Worm (Caenorhabditis elegans): ENCODE results near the gene C07C7.1.
"Not testable (repeated sequence)": the region's sequence is repeated elsewhere in the genome, so short reads cannot be mapped to it uniquely, and the experiment has no call there.

The C07C7.1 gene

DNA sequence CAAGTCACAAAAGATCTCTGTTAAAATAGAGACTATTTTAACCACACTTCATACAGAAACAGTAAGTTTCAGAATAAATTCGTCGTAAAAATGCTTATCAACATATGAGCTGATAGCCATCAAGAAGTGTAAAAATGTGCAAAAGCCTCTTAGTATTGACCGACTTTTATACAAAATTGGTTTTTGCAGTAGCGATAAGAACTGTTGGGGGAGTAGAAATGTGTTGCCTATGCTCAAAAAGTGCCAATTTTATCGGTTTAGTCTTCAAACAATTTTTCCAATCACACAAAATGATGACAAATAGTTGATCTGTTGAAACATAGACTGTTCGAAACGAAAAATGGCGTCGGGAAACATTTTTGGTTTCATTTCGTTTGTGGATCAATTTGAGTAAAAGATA lies 24.8 kb upstream of the C07C7.1 start:
- no peak for TF ChIP-seq klf-2 (GFP tag; conservative IDR thresholded peaks at IDR 0.05)
- no peak for TF ChIP-seq med-1 (GFP tag; optimal IDR thresholded peaks at IDR 0.05; ENCODE audit: insufficient read depth)
- TF ChIP-seq tab-1 (GFP tag; IDR thresholded peaks at IDR 0.05), result no peak
- TF ChIP-seq flt-1 (GFP tag; IDR thresholded peaks at IDR 0.05), result no peak
- TF ChIP-seq ztf-23 (GFP tag; IDR thresholded peaks at IDR 0.05), result no peak
- no peak for TF ChIP-seq ref-1 (GFP tag; conservative IDR thresholded peaks at IDR 0.05)
- TF ChIP-seq T22C8.4 (GFP tag; IDR thresholded peaks at IDR 0.05), result no peak
- TF ChIP-seq ztf-29 (GFP tag; IDR thresholded peaks at IDR 0.05), result no peak
- TF ChIP-seq cog-1 (tag; optimal IDR thresholded peaks at IDR 0.05), result no peak

DNA sequence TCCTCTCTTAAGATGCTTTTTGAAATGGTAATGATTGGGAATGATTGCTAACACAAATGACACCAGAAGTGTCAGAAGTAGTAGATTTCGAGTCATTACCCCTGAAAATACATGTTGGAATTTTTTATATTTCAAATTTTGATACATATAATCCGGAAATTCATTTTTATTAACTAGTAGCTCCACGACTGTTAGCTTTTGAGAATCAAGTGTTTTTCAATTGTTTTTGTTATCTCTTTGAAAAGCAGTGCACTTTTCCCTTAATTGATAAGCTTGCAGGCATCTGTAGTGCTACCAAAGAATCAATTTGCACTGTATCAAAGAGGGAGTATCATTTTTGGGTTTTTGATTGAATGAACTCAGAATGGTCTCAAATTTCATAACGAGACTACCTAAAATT lies 19.6 kb upstream of the C07C7.1 start, which contains the start of gene pcp-2:
TSS of gene pcp-2 (minus strand) at position 101 of the 400 bp plus-strand sequence.
- TF ChIP-seq T22C8.4 (GFP tag; IDR thresholded peaks at IDR 0.05) (no peak), ztf-29 (GFP tag; IDR thresholded peaks at IDR 0.05) (no peak), flt-1 (GFP tag; IDR thresholded peaks at IDR 0.05) (no peak), tab-1 (GFP tag; IDR thresholded peaks at IDR 0.05) (no peak), ztf-23 (GFP tag; IDR thresholded peaks at IDR 0.05) (no peak), ref-1 (GFP tag; conservative IDR thresholded peaks at IDR 0.05) (no peak), med-1 (GFP tag; optimal IDR thresholded peaks at IDR 0.05; ENCODE audit: insufficient read depth) (no peak), klf-2 (GFP tag; conservative IDR thresholded peaks at IDR 0.05) (no peak), cog-1 (tag; optimal IDR thresholded peaks at IDR 0.05) (no peak)

DNA sequence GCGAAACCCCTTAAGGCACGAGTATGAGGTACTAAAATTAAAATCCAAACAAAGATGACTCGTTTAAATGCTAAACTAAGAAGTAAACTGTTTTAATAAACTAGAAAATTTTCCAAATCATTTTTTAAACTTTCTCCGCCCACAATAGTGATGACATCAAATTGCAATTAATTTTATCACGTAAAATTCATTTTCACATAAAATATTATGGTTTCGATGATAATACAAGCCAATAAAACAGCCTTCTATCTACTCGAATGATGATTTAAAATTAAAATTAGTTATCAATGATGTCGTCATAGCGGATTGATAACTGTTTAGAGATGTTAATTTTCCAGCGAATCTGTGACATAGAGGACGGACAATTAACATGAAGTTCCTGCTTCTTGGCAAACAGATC lies 19.0 kb upstream of the C07C7.1 start, which contains the start of gene C07C7.3:
TSS of gene C07C7.3 (plus strand) at position 371 of the 400 bp plus-strand sequence.
- TF ChIP-seq ref-1 (GFP tag; conservative IDR thresholded peaks at IDR 0.05) (no peak), tab-1 (GFP tag; IDR thresholded peaks at IDR 0.05) (no peak), cog-1 (tag; optimal IDR thresholded peaks at IDR 0.05) (no peak)

DNA sequence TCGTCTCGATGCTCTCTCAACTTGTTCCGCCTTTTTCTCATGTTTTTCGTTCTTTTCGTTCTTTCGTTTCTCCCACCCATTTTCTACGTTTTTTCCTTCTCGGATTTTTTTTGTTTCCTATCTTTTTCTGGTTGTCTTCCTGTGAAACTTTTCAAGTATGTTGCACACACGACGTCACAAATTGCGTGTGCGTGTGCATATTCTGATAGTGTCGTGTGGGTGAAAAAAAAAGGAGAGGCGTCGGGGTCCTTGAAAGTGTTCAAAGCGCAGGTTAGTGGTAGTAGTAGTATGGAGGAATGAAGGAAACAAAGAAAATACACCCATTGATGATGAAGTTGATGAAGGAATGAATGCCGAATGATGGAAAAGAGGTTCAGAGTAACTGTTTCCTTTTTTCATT lies 14.9 kb upstream of the C07C7.1 start:
- TF ChIP-seq T22C8.4 (GFP tag; IDR thresholded peaks at IDR 0.05) (no peak), cog-1 (tag; optimal IDR thresholded peaks at IDR 0.05) (no peak), ztf-29 (GFP tag; IDR thresholded peaks at IDR 0.05) (no peak), klf-2 (GFP tag; conservative IDR thresholded peaks at IDR 0.05) (no peak)

DNA sequence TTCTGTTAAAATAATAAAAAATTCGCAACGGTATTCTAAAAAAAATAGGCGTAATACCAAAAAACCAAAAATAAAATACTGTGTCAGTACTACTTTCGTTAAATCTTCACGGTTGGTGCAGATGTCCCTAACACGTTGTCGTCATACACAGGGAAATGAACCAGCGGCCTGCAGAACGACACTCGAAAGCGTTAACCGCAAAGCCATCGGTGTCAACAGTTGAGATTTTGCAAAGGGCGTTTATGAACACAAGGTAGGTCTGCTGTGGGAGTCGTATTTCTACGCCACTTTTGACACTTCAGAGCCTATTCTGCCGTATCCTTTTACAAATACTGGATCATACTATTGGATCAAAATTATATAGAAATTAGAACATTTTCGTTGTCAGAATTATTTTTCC lies 6.5 kb downstream of the C07C7.1 start:
- TF ChIP-seq tab-1 (GFP tag; IDR thresholded peaks at IDR 0.05), result peak; percentile 96
- peak; percentile 96 for TF ChIP-seq flt-1 (GFP tag; IDR thresholded peaks at IDR 0.05)
- TF ChIP-seq med-1 (GFP tag; optimal IDR thresholded peaks at IDR 0.05; ENCODE audit: insufficient read depth), result peak; percentile 80
- peak; percentile 90 for TF ChIP-seq klf-2 (GFP tag; conservative IDR thresholded peaks at IDR 0.05)
- peak; percentile 94 for TF ChIP-seq cog-1 (tag; optimal IDR thresholded peaks at IDR 0.05)
- peak; percentile 96 for TF ChIP-seq ztf-23 (GFP tag; IDR thresholded peaks at IDR 0.05)
- TF ChIP-seq T22C8.4 (GFP tag; IDR thresholded peaks at IDR 0.05), result peak; percentile 91
- TF ChIP-seq ztf-29 (GFP tag; IDR thresholded peaks at IDR 0.05), result peak; percentile 91
- peak; percentile 90 for TF ChIP-seq ref-1 (GFP tag; conservative IDR thresholded peaks at IDR 0.05)

DNA sequence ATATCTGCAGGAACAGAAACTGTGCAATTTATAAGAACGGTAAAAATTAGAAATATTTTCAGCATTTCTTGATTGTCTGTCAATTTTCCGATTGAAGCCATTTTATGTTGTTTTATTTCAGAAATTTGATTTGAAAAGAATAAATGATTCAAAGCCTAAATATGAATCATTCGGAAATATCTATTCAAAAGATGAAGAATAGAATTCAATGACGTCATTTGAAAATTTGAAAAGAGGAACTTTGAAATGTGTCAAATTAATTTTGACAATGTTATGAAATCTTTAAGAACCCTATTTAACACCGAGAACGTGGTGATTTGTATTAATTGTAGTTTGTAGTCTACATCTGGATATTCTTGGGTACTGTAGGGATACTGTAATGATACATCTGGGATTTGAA lies 7.9 kb downstream of the C07C7.1 start, which contains the start of gene C46C2.5:
TSS of gene C46C2.5 (minus strand) at position 101 of the 400 bp plus-strand sequence.
- TF ChIP-seq klf-2 (GFP tag; conservative IDR thresholded peaks at IDR 0.05), result no peak
- no peak for TF ChIP-seq ref-1 (GFP tag; conservative IDR thresholded peaks at IDR 0.05)
- TF ChIP-seq ztf-29 (GFP tag; IDR thresholded peaks at IDR 0.05), result no peak
- TF ChIP-seq T22C8.4 (GFP tag; IDR thresholded peaks at IDR 0.05), result no peak
- no peak for TF ChIP-seq flt-1 (GFP tag; IDR thresholded peaks at IDR 0.05)
- TF ChIP-seq tab-1 (GFP tag; IDR thresholded peaks at IDR 0.05), result no peak
- TF ChIP-seq med-1 (GFP tag; optimal IDR thresholded peaks at IDR 0.05; ENCODE audit: insufficient read depth), result no peak

DNA sequence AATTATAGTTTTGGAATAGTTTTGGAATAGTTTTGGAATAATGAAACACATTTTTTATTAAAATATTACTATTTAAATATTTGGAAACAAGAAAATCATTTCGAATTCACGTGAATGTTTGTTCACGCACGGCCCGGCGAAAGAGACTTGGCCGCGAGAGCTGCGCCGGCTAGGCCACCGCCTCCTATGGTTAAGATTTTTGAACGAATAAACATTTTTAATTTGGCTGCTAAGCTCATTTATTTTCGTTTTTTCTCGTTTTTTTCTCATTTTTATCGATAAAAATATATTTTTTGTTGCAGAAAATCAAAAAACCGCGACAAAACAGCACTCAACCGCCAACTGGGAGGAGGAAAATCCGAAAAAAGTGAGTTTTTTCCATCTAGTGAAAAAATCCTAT lies 9.9 kb downstream of the C07C7.1 start, which contains the start of gene C46C2.7:
TSS of gene C46C2.7 (plus strand) at position 301 of the 400 bp plus-strand sequence.
- not testable (repeated sequence) for TF ChIP-seq ref-1 (GFP tag; conservative IDR thresholded peaks at IDR 0.05); cog-1 (tag; optimal IDR thresholded peaks at IDR 0.05); klf-2 (GFP tag; conservative IDR thresholded peaks at IDR 0.05)

- TF ChIP-seq ref-1 (GFP tag; conservative IDR thresholded peaks at IDR 0.05) (peak; percentile 74), ztf-23 (GFP tag; IDR thresholded peaks at IDR 0.05) (peak; percentile 50; the same call in 1 of the 2 replicates)
These were observed 11.5 kb downstream of the C07C7.1 start for ce11 chrIV:9196023-9196636.

- no peak for TF ChIP-seq flt-1 (GFP tag; IDR thresholded peaks at IDR 0.05)
- TF ChIP-seq ztf-29 (GFP tag; IDR thresholded peaks at IDR 0.05), result peak; percentile 91
- 0 out of 2 replicates have a peak, but pooled peaks have one; percentile 34 for TF ChIP-seq klf-2 (GFP tag; conservative IDR thresholded peaks at IDR 0.05)
- TF ChIP-seq ztf-23 (GFP tag; IDR thresholded peaks at IDR 0.05), result no peak
- no peak for TF ChIP-seq med-1 (GFP tag; optimal IDR thresholded peaks at IDR 0.05; ENCODE audit: insufficient read depth)
These were observed 12.1 kb downstream of the C07C7.1 start for ce11 chrIV:9196755-9197154.

DNA sequence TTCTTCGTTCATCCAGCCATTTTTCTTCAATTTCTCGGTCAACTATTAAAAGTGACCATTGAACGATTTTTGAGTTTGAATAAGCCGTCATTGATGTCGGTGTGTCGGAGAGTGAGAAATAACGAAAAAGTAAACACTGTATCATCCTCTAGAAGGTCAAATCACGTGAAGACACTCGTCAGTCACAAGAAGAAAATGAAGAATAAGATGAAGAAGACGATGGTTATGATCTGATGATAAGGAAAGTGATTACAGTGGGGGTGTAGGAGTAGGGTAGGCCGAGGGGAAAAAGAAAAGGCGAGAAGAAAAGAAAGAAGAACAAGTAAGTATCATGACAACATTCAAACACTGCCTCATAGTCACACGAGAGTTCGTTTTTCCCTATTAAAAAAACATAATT lies 13.5 kb downstream of the C07C7.1 start:
- TF ChIP-seq klf-2 (GFP tag; conservative IDR thresholded peaks at IDR 0.05) (no peak), ref-1 (GFP tag; conservative IDR thresholded peaks at IDR 0.05) (no peak), T22C8.4 (GFP tag; IDR thresholded peaks at IDR 0.05) (no peak), ztf-29 (GFP tag; IDR thresholded peaks at IDR 0.05) (no peak)

All from whole organism, midembryonic.